Worm (Caenorhabditis elegans) whole organism, L3 larva: ENCODE measurements around the gene C17H12.3.
"Not testable (repeated sequence)": the region's sequence is repeated elsewhere in the genome, so short reads cannot be mapped to it uniquely, and the experiment has no call there.

Experiments used
- R02D3.7 ChIP-seq: fragments of 150-350 bp; optimal IDR thresholded peaks from 2 replicates; lab custom pipeline; 2014; ENCODE audit warnings: missing biosample characterization, missing genetic modification characterization
- ZK546.5 ChIP-seq: sonication (generic microtip); optimal IDR thresholded peaks from 2 replicates; lab custom pipeline; 2017; ENCODE audit warnings: missing biosample characterization, missing genetic modification characterization
- aly-2 ChIP-seq: fragments of 150-350 bp; optimal IDR thresholded peaks from 2 replicates; lab custom pipeline; 2014; ENCODE audit warnings: missing biosample characterization, missing genetic modification characterization
- ama-1 ChIP-seq: fragments of 150-350 bp; optimal IDR thresholded peaks from 2 replicates; lab custom pipeline; 2018
- ceh-28 ChIP-seq: fragments of 150-350 bp; optimal IDR thresholded peaks from 2 replicates; lab custom pipeline; 2014; ENCODE audit warnings: missing biosample characterization, missing genetic modification reagents, missing genetic modification characterization
- ceh-82 ChIP-seq: fragments of 150-350 bp; optimal IDR thresholded peaks from 2 replicates; lab custom pipeline; 2014; ENCODE audit warnings: missing biosample characterization, missing genetic modification characterization
- egl-5 ChIP-seq: fragments of 150-350 bp; optimal IDR thresholded peaks from 2 replicates; lab custom pipeline; 2017; ENCODE audit warnings: missing biosample characterization, missing genetic modification reagents, missing genetic modification characterization, inconsistent platforms
- elt-1 ChIP-seq: fragments of 150-350 bp; optimal IDR thresholded peaks from 2 replicates; lab custom pipeline; 2014; ENCODE audit warnings: missing biosample characterization, missing genetic modification characterization
- elt-2 ChIP-seq: sonication (generic microtip); optimal IDR thresholded peaks from 2 replicates; lab custom pipeline; 2016; ENCODE audit warnings: missing genetic modification reagents, mild to moderate bottlenecking, missing genetic modification characterization, missing compliant biosample characterization
- eor-1 ChIP-seq, 2 experiments: fragments of 150-350 bp; optimal IDR thresholded peaks; 2 replicates each; lab custom pipeline; 2014 to 2018; ENCODE audit warnings: missing biosample characterization in 2 of 2, missing genetic modification characterization in 2 of 2
- fkh-10 ChIP-seq: sonication (generic microtip); optimal IDR thresholded peaks from 2 replicates; lab custom pipeline; 2017; ENCODE audit warnings: missing biosample characterization, missing genetic modification reagents, missing genetic modification characterization
- fos-1 ChIP-seq: fragments of 150-350 bp; optimal IDR thresholded peaks from 2 replicates; lab custom pipeline; 2014; ENCODE audit warnings: missing biosample characterization, missing genetic modification characterization
- hmg-11 ChIP-seq: sonication (generic microtip); optimal IDR thresholded peaks from 2 replicates; lab custom pipeline; 2016; ENCODE audit warnings: missing genetic modification characterization, missing compliant biosample characterization
- lin-39 ChIP-seq: fragments of 150-350 bp; optimal IDR thresholded peaks from 2 replicates; lab custom pipeline; 2018; ENCODE audit warnings: missing biosample characterization, missing genetic modification reagents, missing genetic modification characterization
- nfya-1 ChIP-seq: sonication (generic microtip); optimal IDR thresholded peaks from 2 replicates; lab custom pipeline; 2017; ENCODE audit warnings: missing genetic modification characterization, mild to moderate bottlenecking, missing compliant biosample characterization, antibody characterized with exemption, moderate library complexity; ENCODE audit not compliant: insufficient read depth
- nhr-11 ChIP-seq: fragments of 150-350 bp; optimal IDR thresholded peaks from 2 replicates; lab custom pipeline; 2014; ENCODE audit warnings: missing biosample characterization, missing genetic modification characterization
- nhr-12 ChIP-seq: fragments of 150-350 bp; optimal IDR thresholded peaks from 2 replicates; lab custom pipeline; 2014; ENCODE audit warnings: missing biosample characterization, missing genetic modification characterization
- nhr-23 ChIP-seq: fragments of 150-350 bp; optimal IDR thresholded peaks from 2 replicates; lab custom pipeline; 2014; ENCODE audit warnings: missing biosample characterization, missing genetic modification reagents, missing genetic modification characterization
- nhr-237 ChIP-seq: fragments of 150-350 bp; optimal IDR thresholded peaks from 2 replicates; lab custom pipeline; 2014; ENCODE audit warnings: missing biosample characterization, missing genetic modification characterization
- nhr-28 ChIP-seq: fragments of 150-350 bp; optimal IDR thresholded peaks from 2 replicates; lab custom pipeline; 2014; ENCODE audit warnings: missing biosample characterization, missing genetic modification characterization
- nhr-43 ChIP-seq: sonication (generic microtip); optimal IDR thresholded peaks from 2 replicates; lab custom pipeline; 2016; ENCODE audit warnings: mild to moderate bottlenecking, missing genetic modification characterization, missing compliant biosample characterization; ENCODE audit not compliant: poor library complexity, severe bottlenecking
- nhr-67 ChIP-seq: fragments of 150-350 bp; optimal IDR thresholded peaks from 2 replicates; lab custom pipeline; 2014; ENCODE audit warnings: missing biosample characterization, missing genetic modification characterization
- nhr-76 ChIP-seq: fragments of 150-350 bp; sonication (generic microtip); optimal IDR thresholded peaks from 5 replicates; lab custom pipeline; 2014; ENCODE audit warnings: missing biosample characterization, missing genetic modification characterization
- nhr-77 ChIP-seq: fragments of 150-350 bp; optimal IDR thresholded peaks from 2 replicates; lab custom pipeline; 2014; ENCODE audit warnings: missing biosample characterization, missing genetic modification characterization
- pha-4 ChIP-seq: fragments of 150-350 bp; optimal IDR thresholded peaks from 2 replicates; lab custom pipeline; 2014; ENCODE audit warnings: missing biosample characterization, missing genetic modification reagents, missing genetic modification characterization
- pqm-1 ChIP-seq: fragments of 150-350 bp; optimal IDR thresholded peaks from 2 replicates; lab custom pipeline; 2017; ENCODE audit warnings: missing biosample characterization, missing genetic modification characterization, inconsistent platforms
- snpc-4 ChIP-seq: fragments of 150-350 bp; optimal IDR thresholded peaks from 2 replicates; lab custom pipeline; 2014; ENCODE audit warnings: missing biosample characterization, missing genetic modification characterization
- zag-1 ChIP-seq: fragments of 150-350 bp; optimal IDR thresholded peaks from 2 replicates; lab custom pipeline; 2014; ENCODE audit warnings: missing biosample characterization, missing genetic modification characterization
- ztf-4 ChIP-seq: fragments of 150-350 bp; optimal IDR thresholded peaks from 2 replicates; lab custom pipeline; 2014; ENCODE audit warnings: missing biosample characterization, missing genetic modification characterization

The C17H12.3 gene

ce11 chrIV:6839091-6839522 lies 43.7 kb upstream of the C17H12.3 start (continued):
- TF ChIP-seq ztf-4 (tag; lab: Kevin White, UChicago) (no peak), nhr-77 (tag; lab: Kevin White, UChicago) (peak; percentile 44), nhr-67 (tag; lab: Kevin White, UChicago) (no peak)

DNA sequence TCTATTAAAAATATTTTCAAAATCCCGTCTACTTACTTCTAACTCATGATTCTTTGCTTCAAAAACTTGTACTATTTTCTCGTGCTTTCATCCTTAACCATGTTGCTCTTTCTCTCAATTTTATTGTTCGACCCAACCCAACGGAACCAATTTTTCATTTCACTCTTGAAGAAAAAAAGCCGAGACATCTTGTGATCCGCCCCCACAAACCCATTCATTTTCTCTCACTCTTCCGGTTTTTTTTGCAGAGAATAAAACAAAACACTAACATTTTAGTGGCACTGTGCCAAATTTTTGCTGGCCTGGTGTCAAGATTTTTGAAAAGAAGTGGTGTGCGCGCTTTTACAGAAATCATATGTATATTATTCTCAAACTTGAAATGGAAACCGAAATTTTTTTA lies 41.3 kb upstream of the C17H12.3 start:
- TF ChIP-seq zag-1 (tag; lab: Kevin White, UChicago) (no peak), nhr-12 (no peak), aly-2 (tag; lab: Kevin White, UChicago) (no peak), lin-39 (tag; lab: Kevin White, UChicago) (peak; percentile 75), nhr-11 (tag; lab: Kevin White, UChicago) (no peak), pha-4 (tag; lab: Kevin White, UChicago) (no peak), elt-1 (tag; lab: Kevin White, UChicago) (no peak), nfya-1 (peak; percentile 25), egl-5 (tag; lab: Kevin White, UChicago) (peak; percentile 12)

DNA sequence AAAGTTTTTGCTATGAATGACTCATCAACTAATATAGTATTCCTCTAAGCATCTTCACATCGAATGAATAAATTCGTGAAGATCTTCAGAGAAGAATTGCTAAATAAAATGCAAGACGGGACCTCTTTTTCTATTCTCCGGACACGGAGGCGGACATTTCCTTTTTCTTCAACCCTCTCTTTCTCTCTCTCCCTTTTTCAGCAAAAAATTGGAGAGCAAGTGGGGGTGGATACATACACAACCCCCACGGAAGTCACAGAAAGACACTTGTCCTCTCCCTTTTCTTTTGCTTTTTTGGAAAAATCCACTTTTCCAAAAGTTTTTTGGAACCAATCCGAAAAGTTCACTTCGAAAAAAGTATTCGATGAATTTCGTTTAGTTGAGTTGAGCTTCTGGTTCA lies 39.3 kb upstream of the C17H12.3 start:
- TF ChIP-seq hmg-11 (tag; lab: Kevin White, UChicago) (peak; percentile 31), ceh-28 (no peak), lin-39 (tag; lab: Kevin White, UChicago) (peak; percentile 17), fkh-10 (GFP tag; lab: Kevin White, UChicago) (peak; percentile 60), nhr-23 (no peak), nfya-1 (peak; percentile 38)
- TF ChIP-seq, all 47 proteins: peak for 4

- TF ChIP-seq lin-39 (tag; lab: Kevin White, UChicago) (peak; percentile 75), egl-5 (tag; lab: Kevin White, UChicago) (peak; percentile 56), nhr-12 (no peak)
- TF ChIP-seq, all 47 proteins: peak for 2
Observed at ce11 chrIV:6833617-6834016, 38.2 kb upstream of the C17H12.3 start.

ce11 chrIV:6832194-6832593 lies 36.8 kb upstream of the C17H12.3 start:
- TF ChIP-seq nhr-12, result no peak
- TF ChIP-seq ama-1 (lab: Kevin White, UChicago), result no peak
- TF ChIP-seq ceh-82 (tag; lab: Kevin White, UChicago), result no peak
- no peak for TF ChIP-seq nhr-76 (tag; lab: Kevin White, UChicago)
- no peak for TF ChIP-seq snpc-4
- TF ChIP-seq hmg-11 (tag; lab: Kevin White, UChicago), result no peak
- no peak for TF ChIP-seq nhr-11 (tag; lab: Kevin White, UChicago)
- TF ChIP-seq nhr-237 (tag; lab: Kevin White, UChicago), result no peak
- TF ChIP-seq nhr-43 (tag; lab: Kevin White, UChicago), result no peak
- TF ChIP-seq nfya-1, result no peak
- no peak for TF ChIP-seq fos-1 (tag; lab: Kevin White, UChicago)
- no peak for TF ChIP-seq eor-1 (tag; optimal IDR thresholded peaks at IDR 0.05; lab: Kevin White, UChicago)

- TF ChIP-seq nhr-77 (tag; lab: Kevin White, UChicago), result no peak
- TF ChIP-seq nhr-28 (tag; lab: Kevin White, UChicago), result no peak
- TF ChIP-seq ztf-4 (tag; lab: Kevin White, UChicago), result no peak
- no peak for TF ChIP-seq R02D3.7
- TF ChIP-seq elt-2 (tag; lab: Kevin White, UChicago), result peak; percentile 71
- TF ChIP-seq pqm-1 (tag; lab: Kevin White, UChicago), result peak; percentile 89
- TF ChIP-seq ZK546.5 (tag; lab: Kevin White, UChicago), result no peak
Observed at ce11 chrIV:6829902-6830301, 34.5 kb upstream of the C17H12.3 start, which contains the start of gene H20E11.1. TSS of gene H20E11.1 (plus strand) at chrIV:6830145.

- not testable (repeated sequence) for TF ChIP-seq elt-2, fos-1, nhr-43 (tag; lab: Kevin White, UChicago)
Observed at ce11 chrIV:6827477-6827876, 32.0 kb upstream of the C17H12.3 start, which contains the start of gene H20E11.2. TSS of gene H20E11.2 (plus strand) at chrIV:6827777.
